Fruit fly (Drosophila melanogaster): Measurements from ENCODE around the gene CG14984.

DNA sequence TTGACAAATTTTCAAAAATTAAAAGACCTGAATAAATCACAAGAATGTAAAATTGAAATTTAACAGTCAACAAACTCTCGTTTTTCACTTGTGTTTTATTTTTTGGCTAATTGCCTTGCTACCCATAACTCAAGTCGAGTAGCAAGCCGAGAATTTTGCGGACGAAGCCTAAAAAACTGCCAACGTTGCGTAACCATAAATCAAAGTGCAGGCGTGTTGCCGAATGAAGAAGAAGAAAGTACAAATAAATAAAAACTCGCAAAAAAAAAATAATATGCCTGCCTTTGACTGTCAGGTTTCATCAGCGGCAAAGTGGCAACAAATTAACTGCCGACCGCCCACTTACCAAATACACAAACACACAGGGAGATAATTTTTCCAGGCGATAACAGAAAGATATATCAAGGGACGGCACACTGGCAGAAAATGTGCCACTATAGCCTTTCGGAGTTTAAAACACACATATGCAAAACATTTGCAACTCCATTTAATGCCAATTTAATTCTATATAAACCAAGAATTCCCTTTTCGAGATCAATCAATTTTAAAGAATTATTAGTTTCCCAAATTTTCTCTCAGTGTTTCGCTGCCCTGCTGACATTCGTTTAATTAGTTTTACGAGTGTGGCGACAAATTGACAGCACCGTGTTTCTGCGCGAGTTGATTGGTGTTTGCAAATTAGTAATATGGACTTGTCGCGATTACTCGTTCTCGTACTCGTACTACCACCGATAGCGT is 24.0 kb downstream of the CG14984 start:
- TF ChIP-seq CG13204 (GFP tag; optimal IDR thresholded peaks at IDR 0.05) (no peak), CG12605 (GFP tag; IDR thresholded peaks at IDR 0.05) (peak; percentile 82), fd96Ca (GFP tag; IDR thresholded peaks at IDR 0.05) (peak; percentile 75), CG17806 (tag; optimal IDR thresholded peaks at IDR 0.05) (peak; percentile 50), Pif1B (GFP tag; optimal IDR thresholded peaks at IDR 0.05) (peak; percentile 72), EcR (GFP tag; optimal IDR thresholded peaks at IDR 0.05) (no peak), gl (tag; optimal IDR thresholded peaks at IDR 0.05) (no peak), CG8159 (tag; optimal IDR thresholded peaks at IDR 0.05) (peak; percentile 75), Snoo (tag; optimal IDR thresholded peaks at IDR 0.05) (peak; percentile 82), CG8301 (tag; optimal IDR thresholded peaks at IDR 0.05) (peak; percentile 29), D1 (tag; optimal IDR thresholded peaks at IDR 0.05) (no peak), rn (GFP tag; IDR thresholded peaks at IDR 0.05) (no peak), CG4496 (GFP tag; IDR thresholded peaks at IDR 0.05) (peak; percentile 69)

All from whole organism, pupa.